Worm (Caenorhabditis elegans) whole organism, L3 larva: ENCODE results near the gene nstp-3.
A peak's percentile ranks its signal among the peaks of the same experiment; 100 is the strongest.

ENCODE experiments used
- ceh-82 ChIP-seq: fragments of 150-350 bp; optimal IDR thresholded peaks from 2 replicates; lab custom pipeline; 2014; ENCODE audit warnings: missing biosample characterization, missing genetic modification characterization
- egl-27 ChIP-seq: sonication (generic microtip); optimal IDR thresholded peaks from 4 replicates; lab custom pipeline; 2017; ENCODE audit warnings: missing biosample characterization, missing genetic modification reagents, missing genetic modification characterization
- ztf-4 ChIP-seq: fragments of 150-350 bp; optimal IDR thresholded peaks from 2 replicates; lab custom pipeline; 2014; ENCODE audit warnings: missing biosample characterization, missing genetic modification characterization

DNA sequence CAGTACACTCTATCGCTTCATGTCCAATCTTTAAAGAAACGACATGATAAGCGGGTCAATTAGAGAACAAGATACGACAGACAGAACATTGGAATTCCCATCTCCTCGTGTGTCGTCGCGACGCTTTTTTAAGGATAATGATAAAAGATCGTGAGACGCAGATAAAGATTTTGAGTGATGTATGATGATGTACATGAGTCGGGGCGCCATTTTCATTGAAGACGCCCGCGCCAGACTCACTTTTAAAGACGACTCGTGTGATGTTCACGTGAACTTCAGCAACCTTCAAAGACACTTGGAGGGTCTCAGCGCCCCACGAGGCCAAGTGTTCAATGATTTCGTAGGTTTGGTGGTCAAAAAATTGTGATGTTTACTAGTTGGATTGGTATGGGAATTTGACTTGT, 29.7 kb downstream of the nstp-3 start:
- no peak for TF ChIP-seq ceh-82 (tag; lab: Kevin White, UChicago)
- TF ChIP-seq ztf-4 (tag; lab: Kevin White, UChicago), result no peak
- TF ChIP-seq egl-27 (tag; lab: Kevin White, UChicago), result peak; percentile 45
